Worm (Caenorhabditis elegans) whole organism, young adult: Measurements from ENCODE around the gene T19D12.1.

Experiments used
- B0019.2 ChIP-seq: fragments of 200-800 bp; sonication (Bioruptor generic); conservative IDR thresholded peaks from 2 replicates; pipeline ENCODE4 v1.3.6; 2022; ENCODE audit warnings: missing genetic modification reagents, missing genetic modification characterization, missing compliant biosample characterization
- B0261.1 ChIP-seq: sonication (generic microtip); optimal IDR thresholded peaks from 2 replicates; lab custom pipeline; 2016; ENCODE audit warnings: mild to moderate bottlenecking, missing genetic modification characterization, moderate library complexity, missing compliant biosample characterization
- B0336.3 ChIP-seq: fragments of 200-800 bp; sonication (Bioruptor generic); IDR thresholded peaks from 2 replicates; pipeline ENCODE4 v1.3.6; 2022; ENCODE audit warnings: missing genetic modification characterization, missing compliant biosample characterization
- C17E4.6 ChIP-seq: fragments of 200-800 bp; sonication (Bioruptor generic); IDR thresholded peaks from 2 replicates; pipeline ENCODE4 v1.3.6; 2022; ENCODE audit warnings: missing genetic modification reagents, missing genetic modification characterization, missing compliant biosample characterization
- F10E7.11 ChIP-seq: sonication (generic microtip); optimal IDR thresholded peaks from 2 replicates; lab custom pipeline; 2017; ENCODE audit warnings: mild to moderate bottlenecking, missing genetic modification characterization, moderate library complexity, missing compliant biosample characterization
- F22D6.2 ChIP-seq: sonication (generic microtip); optimal IDR thresholded peaks from 2 replicates; lab custom pipeline; 2016; ENCODE audit warnings: mild to moderate bottlenecking, missing genetic modification characterization, missing compliant biosample characterization
- F49E8.2 ChIP-seq: sonication (generic microtip); optimal IDR thresholded peaks from 3 replicates; lab custom pipeline; 2017; ENCODE audit warnings: missing genetic modification characterization, mild to moderate bottlenecking, missing compliant biosample characterization, antibody characterized with exemption, moderate library complexity; ENCODE audit not compliant: insufficient read depth
- F52B5.7 ChIP-seq: sonication (generic microtip); optimal IDR thresholded peaks from 2 replicates; lab custom pipeline; 2016; ENCODE audit warnings: mild to moderate bottlenecking, missing genetic modification characterization, missing compliant biosample characterization
- F55B11.4 ChIP-seq: sonication (generic microtip); optimal IDR thresholded peaks from 2 replicates; lab custom pipeline; 2016; ENCODE audit warnings: missing compliant biosample characterization, missing genetic modification characterization, borderline replicate concordance; ENCODE audit not compliant: insufficient read depth
- T26A5.8 ChIP-seq: sonication (generic microtip); optimal IDR thresholded peaks from 2 replicates; lab custom pipeline; 2016; ENCODE audit warnings: missing genetic modification characterization, missing compliant biosample characterization
- Y79H2A.3 ChIP-seq: fragments of 200-800 bp; sonication (Bioruptor generic); conservative IDR thresholded peaks from 2 replicates; pipeline ENCODE4 v1.3.6; 2022; ENCODE audit warnings: missing genetic modification reagents, missing genetic modification characterization, missing compliant biosample characterization
- ZK185.1 ChIP-seq: sonication (generic microtip); optimal IDR thresholded peaks from 2 replicates; lab custom pipeline; 2016; ENCODE audit warnings: mild to moderate bottlenecking, missing genetic modification characterization, missing compliant biosample characterization; ENCODE audit not compliant: poor library complexity, severe bottlenecking
- aptf-3 ChIP-seq: fragments of 200-800 bp; sonication (Bioruptor generic); IDR thresholded peaks from 2 replicates; pipeline ENCODE4 v1.3.6; 2022; ENCODE audit warnings: missing genetic modification characterization, missing compliant biosample characterization
- attf-5 ChIP-seq: fragments of 200-800 bp; sonication (Bioruptor generic); optimal IDR thresholded peaks from 2 replicates; lab custom pipeline; 2018; ENCODE audit warnings: mild to moderate bottlenecking, missing genetic modification characterization, missing compliant biosample characterization
- cebp-2 ChIP-seq: fragments of 200-800 bp; sonication (Bioruptor generic); IDR thresholded peaks from 2 replicates; pipeline ENCODE4 v1.3.6; 2022; ENCODE audit warnings: missing genetic modification characterization, missing compliant biosample characterization
- ceh-100 ChIP-seq: fragments of 200-800 bp; sonication (Bioruptor generic); IDR thresholded peaks from 2 replicates; pipeline ENCODE4 v1.3.6; 2022; ENCODE audit warnings: missing genetic modification reagents, missing genetic modification characterization, missing compliant biosample characterization
- ceh-27 ChIP-seq: fragments of 200-800 bp; sonication (Bioruptor generic); optimal IDR thresholded peaks from 2 replicates; lab custom pipeline; 2018; ENCODE audit warnings: mild to moderate bottlenecking, missing genetic modification characterization, moderate library complexity, missing compliant biosample characterization
- ceh-79 ChIP-seq: sonication (generic microtip); optimal IDR thresholded peaks from 2 replicates; lab custom pipeline; 2017; ENCODE audit warnings: mild to moderate bottlenecking, missing genetic modification characterization, missing compliant biosample characterization
- chd-7 ChIP-seq: sonication (generic microtip); optimal IDR thresholded peaks from 2 replicates; lab custom pipeline; 2016; ENCODE audit warnings: mild to moderate bottlenecking, missing genetic modification characterization, moderate library complexity, missing compliant biosample characterization
- dox-1 ChIP-seq: fragments of 200-800 bp; sonication (Bioruptor generic); IDR thresholded peaks from 2 replicates; pipeline ENCODE4 v1.3.6; 2022; ENCODE audit warnings: missing genetic modification reagents, missing genetic modification characterization, missing compliant biosample characterization
- dpl-1 ChIP-seq: fragments of 150-350 bp; optimal IDR thresholded peaks from 2 replicates; lab custom pipeline; 2014; ENCODE audit warnings: missing biosample characterization, missing genetic modification reagents, missing genetic modification characterization
- efl-1 ChIP-seq: fragments of 150-350 bp; optimal IDR thresholded peaks from 2 replicates; lab custom pipeline; 2014; ENCODE audit warnings: missing biosample characterization, missing genetic modification reagents, missing genetic modification characterization
- egl-44 ChIP-seq: fragments of 200-800 bp; sonication (Bioruptor generic); IDR thresholded peaks from 2 replicates; pipeline ENCODE4 v1.3.6; 2022; ENCODE audit warnings: missing genetic modification reagents, missing genetic modification characterization, missing compliant biosample characterization
- ekl-4 ChIP-seq: fragments of 200-800 bp; sonication (Bioruptor generic); IDR thresholded peaks from 2 replicates; pipeline ENCODE4 v1.3.6; 2022; ENCODE audit warnings: missing genetic modification reagents, missing genetic modification characterization, missing compliant biosample characterization
- ets-4 ChIP-seq: fragments of 200-800 bp; sonication (Bioruptor generic); optimal IDR thresholded peaks from 2 replicates; lab custom pipeline; 2018; ENCODE audit warnings: mild to moderate bottlenecking, missing genetic modification characterization, missing compliant biosample characterization
- hlh-12 ChIP-seq: sonication (generic microtip); optimal IDR thresholded peaks from 2 replicates; lab custom pipeline; 2016; ENCODE audit warnings: missing genetic modification characterization, missing compliant biosample characterization
- hmg-1.2 ChIP-seq: fragments of 200-800 bp; sonication (Bioruptor generic); IDR thresholded peaks from 2 replicates; pipeline ENCODE4 v1.3.6; 2022; ENCODE audit warnings: missing genetic modification reagents, missing genetic modification characterization, missing compliant biosample characterization
- hsf-1 ChIP-seq: fragments of 200-800 bp; sonication (Bioruptor generic); IDR thresholded peaks from 2 replicates; pipeline ENCODE4 v1.3.6; 2022; ENCODE audit warnings: missing genetic modification reagents, missing genetic modification characterization, missing compliant biosample characterization
- let-526 ChIP-seq: fragments of 200-800 bp; sonication (Bioruptor generic); IDR thresholded peaks from 2 replicates; pipeline ENCODE4 v1.3.6; 2022; ENCODE audit warnings: missing genetic modification reagents, missing genetic modification characterization, missing compliant biosample characterization
- let-607 ChIP-seq, 2 experiments: fragments of 200-800 bp in 1 of 2; sonication (Bioruptor generic) in 1 of 2; sonication (generic microtip) in 1 of 2; optimal IDR thresholded peaks; 2 replicates each; lab custom pipeline; 2016 to 2018; ENCODE audit warnings: mild to moderate bottlenecking in 2 of 2, missing compliant biosample characterization in 2 of 2, missing genetic modification characterization in 2 of 2, moderate library complexity in 2 of 2, missing genotype in 1 of 2
- lin-35 ChIP-seq, 3 experiments: fragments of 150-350 bp in 2 of 3; sonication (generic microtip) in 1 of 3; optimal IDR thresholded peaks; 2 replicates each; lab custom pipeline; 2014 to 2018; ENCODE audit warnings: missing biosample characterization in 3 of 3, missing genetic modification characterization in 3 of 3, missing genetic modification reagents in 3 of 3
- lin-54 ChIP-seq: fragments of 200-800 bp; sonication (Bioruptor generic); optimal IDR thresholded peaks from 2 replicates; lab custom pipeline; 2018; ENCODE audit warnings: mild to moderate bottlenecking, missing genetic modification characterization, missing compliant biosample characterization
- lsl-1 ChIP-seq: fragments of 200-800 bp; sonication (Bioruptor generic); optimal IDR thresholded peaks from 2 replicates; lab custom pipeline; 2018; ENCODE audit warnings: mild to moderate bottlenecking, missing genetic modification characterization, moderate library complexity, missing compliant biosample characterization
- lsy-27 ChIP-seq: sonication (generic microtip); optimal IDR thresholded peaks from 2 replicates; lab custom pipeline; 2017; ENCODE audit warnings: missing genetic modification characterization, mild to moderate bottlenecking, missing compliant biosample characterization, antibody characterized with exemption, missing genotype, borderline replicate concordance; ENCODE audit not compliant: insufficient read depth
- madf-10 ChIP-seq: sonication (generic microtip); optimal IDR thresholded peaks from 2 replicates; lab custom pipeline; 2016; ENCODE audit warnings: mild to moderate bottlenecking, missing genetic modification characterization, missing compliant biosample characterization
- madf-3 ChIP-seq: fragments of 200-800 bp; sonication (Bioruptor generic); IDR thresholded peaks from 2 replicates; pipeline ENCODE4 v1.3.6; 2022; ENCODE audit warnings: missing genetic modification reagents, missing genetic modification characterization, missing compliant biosample characterization
- madf-6 ChIP-seq: fragments of 200-800 bp; sonication (Bioruptor generic); IDR thresholded peaks from 2 replicates; pipeline ENCODE4 v1.3.6; 2022; ENCODE audit warnings: missing genetic modification reagents, missing genetic modification characterization, missing compliant biosample characterization
- mcd-1 ChIP-seq: fragments of 200-800 bp; sonication (Bioruptor generic); IDR thresholded peaks from 2 replicates; pipeline ENCODE4 v1.3.6; 2022; ENCODE audit warnings: missing genetic modification reagents, missing genetic modification characterization, missing compliant biosample characterization
- mes-4 ChIP-seq: sonication (generic microtip); optimal IDR thresholded peaks from 2 replicates; lab custom pipeline; 2016; ENCODE audit warnings: missing genotype, missing genetic modification characterization, missing compliant biosample characterization
- nfyb-1 ChIP-seq: fragments of 200-800 bp; sonication (Bioruptor generic); IDR thresholded peaks from 2 replicates; pipeline ENCODE4 v1.3.6; 2022; ENCODE audit warnings: missing genetic modification reagents, missing genetic modification characterization, missing compliant biosample characterization
- nhr-27 ChIP-seq: fragments of 200-800 bp; sonication (Bioruptor generic); optimal IDR thresholded peaks from 2 replicates; lab custom pipeline; 2018; ENCODE audit warnings: mild to moderate bottlenecking, missing genetic modification characterization, moderate library complexity, missing compliant biosample characterization
- nhr-80 ChIP-seq: sonication (generic microtip); optimal IDR thresholded peaks from 2 replicates; lab custom pipeline; 2016; ENCODE audit warnings: missing genetic modification characterization, missing compliant biosample characterization
- pbrm-1 ChIP-seq: fragments of 200-800 bp; sonication (Bioruptor generic); IDR thresholded peaks from 2 replicates; pipeline ENCODE4 v1.3.6; 2022; ENCODE audit warnings: missing genetic modification reagents, missing genetic modification characterization, missing compliant biosample characterization
- pha-4 ChIP-seq: fragments of 150-350 bp; sonication (generic microtip); optimal IDR thresholded peaks from 2 replicates; lab custom pipeline; 2014; ENCODE audit warnings: missing biosample characterization, missing genetic modification reagents, missing genetic modification characterization
- sdz-38 ChIP-seq: sonication (generic microtip); optimal IDR thresholded peaks from 2 replicates; lab custom pipeline; 2016; ENCODE audit warnings: missing genotype, missing genetic modification characterization, missing compliant biosample characterization
- tbx-9 ChIP-seq: sonication (generic microtip); optimal IDR thresholded peaks from 2 replicates; lab custom pipeline; 2016; ENCODE audit warnings: borderline replicate concordance, missing genetic modification characterization, inconsistent platforms, missing compliant biosample characterization
- zfh-2 ChIP-seq: fragments of 200-800 bp; sonication (Bioruptor generic); conservative IDR thresholded peaks from 2 replicates; pipeline ENCODE4 v1.3.6; 2022; ENCODE audit warnings: missing genetic modification reagents, missing genetic modification characterization, missing compliant biosample characterization
- ztf-28 ChIP-seq: fragments of 200-800 bp; sonication (Bioruptor generic); IDR thresholded peaks from 2 replicates; pipeline ENCODE4 v1.3.6; 2022; ENCODE audit warnings: missing genetic modification reagents, missing genetic modification characterization, missing compliant biosample characterization

The T19D12.1 gene

ce11 chrII:6683663-6684285 is 17.1 kb downstream of the T19D12.1 start, which contains the start of gene gyf-1:
gyf-1 (plus strand) TSS chrII:6684235.
- TF ChIP-seq mcd-1 (peak; percentile 13; the same call in 1 of the 2 replicates), hsf-1 (no peak), F10E7.11 (tag; lab: Kevin White, UChicago) (no peak), F49E8.2 (tag; lab: Kevin White, UChicago) (no peak), sdz-38 (tag; lab: Kevin White, UChicago) (no peak), zfh-2 (GFP tag; lab: Robert Waterston, UW) (peak; percentile 68; the same call in 1 of the 2 replicates), lsy-27 (no peak), dpl-1 (GFP tag; lab: Kevin White, UChicago) (no peak), tbx-9 (tag; lab: Kevin White, UChicago) (no peak), egl-44 (GFP tag; lab: Robert Waterston, UW) (no peak), pbrm-1 (GFP tag; lab: Robert Waterston, UW) (no peak), ZK185.1 (peak; percentile 3), nfyb-1 (GFP tag; lab: Robert Waterston, UW) (no peak), lsl-1 (GFP tag; lab: Kevin White, UChicago) (no peak), efl-1 (GFP tag; lab: Kevin White, UChicago) (no peak), B0336.3 (no peak), chd-7 (no peak), ceh-27 (GFP tag; lab: Kevin White, UChicago) (peak; percentile 39), madf-10 (no peak), Y79H2A.3 (GFP tag; lab: Robert Waterston, UW) (no peak), madf-6 (no peak), nhr-80 (tag; lab: Kevin White, UChicago) (peak; percentile 74), T26A5.8 (tag; lab: Kevin White, UChicago) (no peak), lin-35 (GFP tag; optimal IDR thresholded peaks at IDR 0.05; lab: Kevin White, UChicago) (peak in 1 of 3 experiments; percentile 27), madf-3 (GFP tag; lab: Robert Waterston, UW) (peak; percentile 56; the same call in 1 of the 2 replicates), ekl-4 (GFP tag; lab: Robert Waterston, UW) (no peak), let-607 (tag; optimal IDR thresholded peaks at IDR 0.05; lab: Kevin White, UChicago) (peak in 1 of 2 experiments; percentile 34), ceh-100 (no peak), ceh-79 (tag; lab: Kevin White, UChicago) (no peak), cebp-2 (no peak), B0019.2 (no peak), let-526 (GFP tag; lab: Robert Waterston, UW) (no peak), ztf-28 (GFP tag; lab: Robert Waterston, UW) (no peak), C17E4.6 (GFP tag; lab: Robert Waterston, UW) (no peak), pha-4 (tag; lab: Kevin White, UChicago) (no peak), B0261.1 (no peak), ets-4 (GFP tag; lab: Kevin White, UChicago) (no peak), hmg-1.2 (GFP tag; lab: Robert Waterston, UW) (peak; percentile 81), hlh-12 (tag; lab: Kevin White, UChicago) (no peak), dox-1 (GFP tag; lab: Robert Waterston, UW) (peak; percentile 57; the same call in 1 of the 2 replicates), attf-5 (GFP tag; lab: Kevin White, UChicago) (peak; percentile 80), aptf-3 (GFP tag; lab: Robert Waterston, UW) (no peak), nhr-27 (tag; lab: Kevin White, UChicago) (no peak), mes-4 (no peak), F52B5.7 (tag; lab: Kevin White, UChicago) (no peak), F22D6.2 (tag; lab: Kevin White, UChicago) (no peak), F55B11.4 (tag; lab: Kevin White, UChicago) (no peak), lin-54 (GFP tag; lab: Kevin White, UChicago) (no peak)
